Fruit fly (Drosophila melanogaster): Measurements from ENCODE around the gene JIL-1.
"Not testable (repeated sequence)": the region's sequence is repeated elsewhere in the genome, so short reads cannot be mapped to it uniquely, and the experiment has no call there.

Gene JIL-1

DNA sequence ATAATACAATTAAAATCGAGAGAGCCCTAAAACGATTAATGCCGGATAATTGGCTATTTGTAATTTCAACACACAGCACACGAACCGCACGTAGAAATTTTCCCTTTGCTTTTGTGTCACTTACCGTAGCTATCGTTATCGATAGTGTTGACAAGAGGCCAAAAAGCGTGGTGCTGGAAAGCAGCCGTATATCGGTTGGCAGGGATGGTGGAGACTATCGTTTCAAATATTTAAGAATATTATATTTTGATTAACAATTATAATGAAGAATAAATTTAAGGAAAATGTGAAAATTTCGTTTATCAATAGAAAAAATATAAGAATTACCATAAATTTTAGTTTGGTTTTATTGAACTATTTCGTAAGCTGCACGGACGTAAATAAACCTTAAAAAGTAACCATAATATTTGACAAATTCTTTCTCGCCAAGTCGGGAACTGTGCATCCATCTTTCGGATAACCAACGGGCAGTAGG is at the start of gene JIL-1:
Gene JIL-1 (minus strand): TSS at position 148 of the 475 bp plus-strand sequence.
- TF ChIP-seq Myc (optimal IDR thresholded peaks at IDR 0.05) (no peak), h (optimal IDR thresholded peaks at IDR 0.05) (no peak), psq (optimal IDR thresholded peaks at IDR 0.05) (no peak), Sin3A (optimal IDR thresholded peaks at IDR 0.05) (no peak), insv (optimal IDR thresholded peaks at IDR 0.05) (no peak), ttk (optimal IDR thresholded peaks at IDR 0.05) (no peak)

DNA sequence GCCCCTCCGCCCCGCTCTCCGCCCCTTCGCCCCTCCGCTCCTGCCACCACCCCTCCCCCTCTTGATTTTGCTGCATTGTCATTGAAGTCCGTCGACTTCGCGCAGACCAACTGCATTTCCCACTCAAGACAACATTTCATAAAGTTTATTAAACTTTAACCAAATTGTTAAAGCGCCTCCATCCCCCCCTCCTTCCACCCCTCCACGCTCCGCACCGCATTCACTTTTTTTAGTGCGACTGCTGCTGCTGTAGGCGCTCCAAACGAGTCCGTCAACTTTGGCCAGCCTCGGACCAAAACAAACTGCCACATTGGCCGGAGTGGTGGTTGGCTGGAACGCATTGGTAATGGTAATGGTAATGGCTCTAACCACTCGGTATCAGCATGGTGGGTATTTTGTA is 45.9 kb upstream of the JIL-1 start:
- no peak for TF ChIP-seq h (optimal IDR thresholded peaks at IDR 0.05)
- TF ChIP-seq ttk (optimal IDR thresholded peaks at IDR 0.05), result no peak
- no peak for TF ChIP-seq Myc (optimal IDR thresholded peaks at IDR 0.05)
- TF ChIP-seq insv (optimal IDR thresholded peaks at IDR 0.05), result no peak
- no peak for TF ChIP-seq psq (optimal IDR thresholded peaks at IDR 0.05)
- TF ChIP-seq Sin3A (optimal IDR thresholded peaks at IDR 0.05), result no peak

DNA sequence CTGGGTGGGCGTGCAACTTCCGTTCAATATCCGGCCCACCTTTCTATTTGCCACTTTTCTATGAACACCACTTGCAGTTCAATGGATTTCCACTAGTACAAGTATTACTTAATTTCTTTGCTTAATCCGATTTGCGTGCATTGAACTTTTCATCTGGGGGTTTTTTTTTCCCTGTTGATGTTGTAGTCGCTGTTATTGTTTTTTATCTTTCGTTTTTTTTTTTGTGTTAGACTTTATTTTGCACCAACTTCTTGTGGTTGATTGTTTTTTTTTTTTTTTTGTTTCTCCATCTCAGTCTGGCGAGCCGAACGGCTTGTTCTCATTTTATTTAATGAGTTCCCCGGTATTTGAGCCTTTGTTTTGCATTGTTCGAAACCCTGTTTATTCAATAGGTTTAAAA is 43.4 kb upstream of the JIL-1 start:
- TF ChIP-seq psq (optimal IDR thresholded peaks at IDR 0.05) (no peak), Myc (optimal IDR thresholded peaks at IDR 0.05) (no peak), insv (optimal IDR thresholded peaks at IDR 0.05) (no peak), h (optimal IDR thresholded peaks at IDR 0.05) (no peak), Sin3A (optimal IDR thresholded peaks at IDR 0.05) (no peak), ttk (optimal IDR thresholded peaks at IDR 0.05) (no peak)

DNA sequence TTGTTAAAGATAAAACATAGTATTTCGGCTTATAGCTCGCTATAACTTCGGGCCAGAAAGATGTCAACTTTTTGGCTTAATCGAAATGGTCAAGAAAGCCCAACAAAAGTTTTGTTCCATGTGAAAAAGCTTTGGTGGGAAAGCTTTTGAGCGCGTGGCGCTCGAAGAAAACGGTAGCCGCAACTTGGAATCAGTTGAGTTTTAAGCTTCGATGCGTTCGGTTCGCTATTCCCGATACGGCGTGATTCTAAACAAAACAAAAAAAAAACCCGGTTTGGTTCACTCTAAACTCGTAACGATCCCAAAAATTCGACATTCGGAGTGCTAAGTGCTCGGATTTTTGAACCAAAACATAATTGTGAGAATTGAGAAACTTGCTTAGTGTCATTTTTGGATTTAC is 42.9 kb upstream of the JIL-1 start, which contains the start of gene IRSp53:
Gene IRSp53 (plus strand): TSS at position 204 of the 400 bp plus-strand sequence.
- no peak for TF ChIP-seq insv (optimal IDR thresholded peaks at IDR 0.05)
- no peak for TF ChIP-seq Sin3A (optimal IDR thresholded peaks at IDR 0.05)
- TF ChIP-seq ttk (optimal IDR thresholded peaks at IDR 0.05), result no peak
- TF ChIP-seq Myc (optimal IDR thresholded peaks at IDR 0.05), result no peak
- no peak for TF ChIP-seq h (optimal IDR thresholded peaks at IDR 0.05)
- TF ChIP-seq psq (optimal IDR thresholded peaks at IDR 0.05), result no peak

DNA sequence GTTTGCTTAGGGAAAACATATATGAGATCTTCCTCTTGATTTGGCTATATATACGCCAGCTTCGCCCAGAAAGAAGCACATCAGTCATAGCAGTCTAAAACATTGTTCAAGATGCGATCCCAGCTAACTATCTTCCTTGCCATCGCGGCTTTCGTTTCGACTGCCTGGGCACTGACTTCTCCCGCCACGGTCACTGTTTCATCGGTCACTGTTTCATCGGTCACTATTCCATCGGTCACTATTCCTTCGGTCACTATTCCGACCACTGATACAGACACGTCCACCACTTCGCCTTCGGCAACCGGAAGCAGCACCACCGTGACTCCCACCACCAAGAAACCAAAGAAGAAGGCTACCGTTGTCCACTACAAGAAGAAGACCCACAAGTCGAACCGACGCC is 41.9 kb upstream of the JIL-1 start, which contains the start of gene CG14143:
Gene CG14143 (plus strand): TSS at position 102 of the 400 bp plus-strand sequence.
- TF ChIP-seq psq, h, Myc (optimal IDR thresholded peaks at IDR 0.05): not testable (repeated sequence)

DNA sequence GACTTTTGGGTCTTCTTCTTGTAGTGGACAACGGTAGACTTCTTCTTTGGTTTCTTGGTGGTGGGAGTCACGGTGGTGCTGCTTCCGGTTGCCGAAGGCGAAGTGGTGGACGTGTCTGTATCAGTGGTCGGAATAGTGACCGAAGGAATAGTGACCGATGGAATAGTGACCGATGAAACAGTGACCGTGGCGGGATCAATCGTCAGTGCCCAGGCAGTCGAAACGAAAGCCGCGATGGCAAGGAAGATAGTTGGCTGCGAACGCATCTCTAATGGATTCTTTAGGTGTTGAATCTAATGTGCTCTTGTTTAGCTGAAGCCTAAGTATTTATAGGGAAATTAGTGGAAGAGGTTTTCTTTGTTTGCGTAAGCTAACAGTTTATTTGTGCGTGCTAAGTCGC is 39.1 kb upstream of the JIL-1 start, which contains the start of gene CG32074:
Gene CG32074 (minus strand): TSS at position 268 of the 400 bp plus-strand sequence.
- not testable (repeated sequence) for TF ChIP-seq h, insv, psq (optimal IDR thresholded peaks at IDR 0.05)

DNA sequence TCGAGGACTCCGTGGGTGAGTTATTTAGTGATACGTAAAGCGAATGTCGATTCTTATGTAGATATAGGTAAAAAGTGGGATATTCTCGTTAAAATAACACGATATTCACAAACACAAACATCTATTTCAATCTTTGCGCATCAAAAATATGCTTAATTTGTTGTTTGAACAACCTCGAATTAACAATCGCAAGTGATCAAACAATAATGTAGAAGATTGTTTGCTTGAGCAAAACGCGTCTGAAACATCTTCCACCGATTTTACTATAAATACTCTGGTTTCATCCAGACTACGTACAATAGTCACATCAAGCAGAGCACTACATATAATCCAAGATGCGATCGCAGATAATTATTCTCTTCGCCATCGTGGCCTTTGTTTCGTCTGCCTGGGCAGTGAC is 37.5 kb upstream of the JIL-1 start, which contains the start of gene nol:
Gene nol (plus strand): TSS at position 301 of the 400 bp plus-strand sequence.
- TF ChIP-seq Sin3A (optimal IDR thresholded peaks at IDR 0.05) (no peak), ttk (optimal IDR thresholded peaks at IDR 0.05) (no peak), Myc (optimal IDR thresholded peaks at IDR 0.05) (no peak), insv (optimal IDR thresholded peaks at IDR 0.05) (no peak), h (optimal IDR thresholded peaks at IDR 0.05) (no peak), psq (optimal IDR thresholded peaks at IDR 0.05) (no peak)

DNA sequence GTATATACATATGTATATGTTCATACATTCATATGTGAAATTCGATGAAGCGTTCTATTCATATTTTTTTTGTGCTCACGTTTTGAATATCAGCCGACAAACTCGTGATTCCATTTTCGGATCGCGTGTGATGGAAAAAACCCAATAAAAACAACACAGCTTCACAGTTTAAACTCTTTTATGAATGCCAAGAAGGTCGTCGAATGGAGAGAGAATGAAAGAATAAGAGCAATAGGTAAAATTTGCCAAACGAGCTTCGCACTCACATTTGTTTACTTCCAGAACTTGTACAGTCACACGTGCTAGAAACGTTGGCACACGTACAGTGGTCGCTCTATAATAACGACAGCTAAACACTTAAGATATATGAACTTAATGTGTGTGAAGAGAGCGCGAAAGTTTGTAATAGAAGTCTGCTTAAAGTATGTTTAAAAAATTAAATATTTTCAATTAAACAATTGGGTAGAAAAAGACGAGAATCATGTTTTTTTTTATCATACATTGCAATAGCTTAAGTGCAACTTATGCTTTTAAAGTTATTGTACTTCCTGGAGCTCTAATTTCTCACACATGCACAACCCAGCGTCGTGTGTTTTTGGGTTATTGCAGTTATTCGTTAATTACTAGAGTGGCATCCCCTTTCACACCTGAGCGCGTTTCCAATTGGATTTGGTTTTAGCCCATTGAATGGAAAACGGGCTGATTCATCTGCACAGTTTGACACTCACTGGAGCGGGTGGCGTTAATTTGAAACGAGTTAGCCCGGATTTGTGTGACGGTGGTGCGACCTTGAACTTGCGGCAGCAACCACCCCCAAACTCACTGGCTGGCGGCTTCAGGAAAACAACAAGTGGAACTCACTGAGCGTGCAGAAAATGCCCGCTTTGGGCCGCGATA is 32.9 kb upstream of the JIL-1 start:
- no peak for TF ChIP-seq ttk (optimal IDR thresholded peaks at IDR 0.05)
- no peak for TF ChIP-seq psq (optimal IDR thresholded peaks at IDR 0.05)
- TF ChIP-seq Myc (optimal IDR thresholded peaks at IDR 0.05), result no peak
- no peak for TF ChIP-seq Sin3A (optimal IDR thresholded peaks at IDR 0.05)
- no peak for TF ChIP-seq h (optimal IDR thresholded peaks at IDR 0.05)
- no peak for TF ChIP-seq insv (optimal IDR thresholded peaks at IDR 0.05)

DNA sequence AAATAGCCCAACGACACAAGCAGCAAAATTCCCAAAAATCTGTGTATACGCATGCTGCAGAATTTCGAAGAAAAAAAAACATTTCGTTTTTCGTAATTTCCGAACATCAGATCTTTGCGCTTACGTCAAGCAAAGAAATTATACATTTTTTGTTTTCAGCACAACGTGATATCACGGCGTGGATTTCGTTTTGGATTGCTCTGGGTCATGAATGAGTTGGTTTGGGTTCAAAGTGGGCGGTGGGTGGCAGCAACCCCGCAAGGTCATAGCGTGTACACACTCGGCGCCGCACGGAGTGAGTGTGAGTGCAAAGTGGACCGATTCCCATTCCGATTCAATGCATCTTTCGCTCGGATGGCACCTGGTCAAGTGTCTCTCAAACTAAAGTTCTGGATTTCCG is 31.8 kb upstream of the JIL-1 start:
- TF ChIP-seq Myc (optimal IDR thresholded peaks at IDR 0.05), result no peak
- TF ChIP-seq ttk (optimal IDR thresholded peaks at IDR 0.05), result no peak
- no peak for TF ChIP-seq psq (optimal IDR thresholded peaks at IDR 0.05)
- TF ChIP-seq Sin3A (optimal IDR thresholded peaks at IDR 0.05), result no peak
- no peak for TF ChIP-seq insv (optimal IDR thresholded peaks at IDR 0.05)
- no peak for TF ChIP-seq h (optimal IDR thresholded peaks at IDR 0.05)

DNA sequence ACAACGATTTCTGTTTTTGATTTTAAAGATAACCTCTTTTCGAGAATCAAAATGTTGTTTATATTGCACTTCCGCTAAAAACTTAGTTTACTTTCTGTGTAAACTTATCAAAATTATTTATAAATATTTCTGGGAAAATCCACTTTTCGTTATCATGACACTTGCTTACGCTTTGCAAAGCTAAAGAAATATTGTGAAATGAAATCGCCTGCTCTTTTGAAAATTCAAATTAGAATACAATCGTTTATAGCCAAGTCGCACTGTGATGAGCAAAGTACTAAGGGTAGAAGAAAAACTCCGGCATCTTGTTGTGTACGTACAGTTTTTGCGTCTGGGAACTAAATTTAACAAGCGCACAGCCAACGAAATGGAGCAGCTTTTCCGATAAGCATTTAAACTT is 31.4 kb upstream of the JIL-1 start:
- TF ChIP-seq ttk (optimal IDR thresholded peaks at IDR 0.05) (no peak), Sin3A (optimal IDR thresholded peaks at IDR 0.05) (no peak), psq (optimal IDR thresholded peaks at IDR 0.05) (no peak), insv (optimal IDR thresholded peaks at IDR 0.05) (no peak), Myc (optimal IDR thresholded peaks at IDR 0.05) (no peak), h (optimal IDR thresholded peaks at IDR 0.05) (no peak)

DNA sequence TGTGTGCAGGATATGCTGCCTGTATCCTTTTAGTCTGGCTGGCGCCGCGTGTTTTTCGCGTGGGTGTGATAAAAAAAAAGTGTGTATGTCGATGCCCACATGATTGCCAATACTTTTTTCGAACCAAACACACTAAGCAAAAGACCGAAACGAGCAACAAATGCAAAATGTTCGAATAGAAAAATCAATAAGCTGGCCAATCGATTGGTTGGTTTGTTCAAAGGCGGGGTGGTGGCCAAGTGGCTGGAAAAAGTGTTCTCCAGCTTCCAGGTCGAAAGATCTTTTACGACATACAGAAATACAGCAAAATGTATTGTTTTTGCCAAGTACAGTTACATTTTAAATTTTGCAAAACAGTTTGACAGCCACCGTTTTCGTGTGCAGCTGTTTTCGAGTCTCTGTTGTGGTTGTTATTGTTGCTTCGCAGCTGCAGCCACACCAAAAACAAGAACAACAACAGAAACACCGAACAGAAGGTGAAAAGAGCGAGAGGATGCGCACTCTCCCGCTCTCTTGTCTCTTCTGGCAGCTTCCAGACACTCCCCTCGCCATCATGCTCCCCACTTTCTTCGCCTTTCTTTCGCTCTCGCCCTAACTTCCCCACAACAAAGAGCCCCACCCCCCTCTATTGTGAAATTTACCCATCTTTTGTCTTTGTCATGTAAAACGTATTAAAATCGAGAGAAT is 30.7 kb upstream of the JIL-1 start:
- no peak for TF ChIP-seq psq (optimal IDR thresholded peaks at IDR 0.05)
- no peak for TF ChIP-seq Sin3A (optimal IDR thresholded peaks at IDR 0.05)

DNA sequence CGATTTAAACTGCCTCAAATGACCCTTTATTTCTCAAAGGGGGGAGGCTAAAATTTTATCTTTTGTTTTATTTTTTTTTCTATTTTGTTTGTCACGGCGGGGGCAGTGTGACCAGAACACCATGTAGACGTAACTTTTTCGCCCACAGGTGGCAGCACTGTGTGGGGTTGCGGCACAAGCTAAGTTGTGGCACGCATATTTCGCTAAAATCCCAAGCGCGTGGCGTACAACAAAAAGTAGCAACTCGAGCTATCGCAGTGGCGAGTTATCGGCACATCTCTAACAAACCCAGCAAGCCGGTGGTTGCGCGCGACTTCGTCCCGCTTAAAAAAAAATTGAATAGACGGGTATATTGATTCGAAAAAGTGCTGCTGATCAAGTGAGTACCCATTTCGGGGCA is 30.1 kb upstream of the JIL-1 start, which contains the start of the genes Ufd1 and NaPi-III:
Gene Ufd1 (minus strand): TSS at position 129 of the 400 bp plus-strand sequence.
Gene NaPi-III (plus strand): TSS at position 261 of the 400 bp plus-strand sequence.
- TF ChIP-seq insv (optimal IDR thresholded peaks at IDR 0.05) (no peak), Sin3A (optimal IDR thresholded peaks at IDR 0.05) (no peak), Myc (optimal IDR thresholded peaks at IDR 0.05) (no peak), psq (optimal IDR thresholded peaks at IDR 0.05) (no peak), ttk (optimal IDR thresholded peaks at IDR 0.05) (no peak), h (optimal IDR thresholded peaks at IDR 0.05) (no peak)
